Worm (Caenorhabditis elegans): Measurements from ENCODE around the gene F38E9.1.

- no peak for TF ChIP-seq nhr-237 (tag; optimal IDR thresholded peaks at IDR 0.05)
- TF ChIP-seq skn-1 (tag; optimal IDR thresholded peaks at IDR 0.05): no peak
- no peak for TF ChIP-seq nhr-77 (tag; optimal IDR thresholded peaks at IDR 0.05)
- TF ChIP-seq snpc-4 (tag; optimal IDR thresholded peaks at IDR 0.05): no peak
- no peak for TF ChIP-seq ZK546.5 (tag; optimal IDR thresholded peaks at IDR 0.05)
- peak; percentile 30 for TF ChIP-seq crh-2 (tag; optimal IDR thresholded peaks at IDR 0.05)
- no peak for TF ChIP-seq ztf-1 (GFP tag; conservative IDR thresholded peaks at IDR 0.05)
- TF ChIP-seq unc-62 (GFP tag; optimal IDR thresholded peaks at IDR 0.05): no peak
- TF ChIP-seq C34F6.9 (tag; optimal IDR thresholded peaks at IDR 0.05): no peak
- no peak for TF ChIP-seq mbf-1 (tag; optimal IDR thresholded peaks at IDR 0.05)
- TF ChIP-seq unc-39 (tag; optimal IDR thresholded peaks at IDR 0.05): no peak
- no peak for TF ChIP-seq nhr-6 (tag; optimal IDR thresholded peaks at IDR 0.05)
- no peak for TF ChIP-seq ztf-4 (tag; optimal IDR thresholded peaks at IDR 0.05)
- peak; percentile 79 for TF ChIP-seq fos-1 (tag; optimal IDR thresholded peaks at IDR 0.05)
Observed at ce11 chrX:16456659-16457058, 14.2 kb upstream of the F38E9.1 start, which contains the start of gene nas-39.

Data from whole organism, L2 larva.